Worm (Caenorhabditis elegans) whole organism, late embryonic: Measurements from ENCODE around the gene F10E9.12.

Experiments used
- K02D7.2 ChIP-seq: sonication (generic microtip); optimal IDR thresholded peaks from 2 replicates; lab custom pipeline; 2017; ENCODE audit warnings: mild to moderate bottlenecking, missing genetic modification characterization, missing compliant biosample characterization
- T23F11.4 ChIP-seq: fragments of 200-800 bp; sonication (Bioruptor generic); optimal IDR thresholded peaks from 2 replicates; lab custom pipeline; 2018; ENCODE audit warnings: mild to moderate bottlenecking, missing genetic modification characterization, missing compliant biosample characterization
- ceh-9 ChIP-seq: sonication (generic microtip); optimal IDR thresholded peaks from 2 replicates; lab custom pipeline; 2016; ENCODE audit warnings: mild to moderate bottlenecking, missing genetic modification characterization, inconsistent platforms, missing compliant biosample characterization
- pat-9 ChIP-seq: fragments of 200-800 bp; sonication (Bioruptor generic); optimal IDR thresholded peaks from 2 replicates; lab custom pipeline; 2018; ENCODE audit warnings: mild to moderate bottlenecking, missing genetic modification characterization, moderate library complexity, missing compliant biosample characterization

ce11 chrIII:8280352-8280751 is 44.0 kb upstream of the F10E9.12 start:
- TF ChIP-seq ceh-9 (tag; lab: Kevin White, UChicago), result no peak
- TF ChIP-seq pat-9 (tag; lab: Kevin White, UChicago), result no peak
- TF ChIP-seq K02D7.2, result no peak
- no peak for TF ChIP-seq T23F11.4 (GFP tag; lab: Kevin White, UChicago)
